Worm (Caenorhabditis elegans): Measurements from ENCODE around the gene zhit-3.

zhit-3 gene

DNA sequence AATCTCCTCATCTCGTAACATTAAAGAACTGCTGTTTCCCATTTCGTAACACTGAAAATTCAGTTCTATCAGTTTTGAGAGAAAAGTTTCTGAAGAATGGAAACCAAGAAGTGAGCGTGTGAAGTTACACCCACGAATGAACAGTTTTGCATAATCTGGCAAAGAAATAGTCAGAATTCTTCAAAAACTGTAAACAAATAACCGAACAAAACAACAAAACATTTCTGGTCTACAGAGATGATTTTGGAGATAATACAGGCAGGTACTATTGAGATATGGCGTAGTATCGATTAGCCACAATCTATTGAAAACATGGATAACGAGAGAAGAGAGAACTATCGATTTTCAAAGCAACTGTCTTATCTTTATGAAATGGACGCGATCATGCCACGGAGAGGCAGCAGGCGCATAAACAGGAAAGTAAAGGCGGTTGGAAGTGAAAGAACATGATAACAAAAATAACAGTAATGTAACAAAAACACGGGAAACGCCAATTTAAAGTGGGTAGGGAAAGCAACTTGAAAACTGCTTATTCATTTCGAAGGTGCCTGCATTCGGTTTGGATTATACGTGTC is 8.4 kb downstream of the zhit-3 start, which contains the start of gene chpf-1 (continued):
- no peak for TF ChIP-seq F37D6.2 (tag; optimal IDR thresholded peaks at IDR 0.05)
- no peak for TF ChIP-seq ceh-62 (tag; optimal IDR thresholded peaks at IDR 0.05)
- TF ChIP-seq unc-130 (GFP tag; optimal IDR thresholded peaks at IDR 0.05) = no peak
- TF ChIP-seq gei-8 (GFP tag; optimal IDR thresholded peaks at IDR 0.05) = no peak
- peak; percentile 64 for TF ChIP-seq ceh-28 (tag; optimal IDR thresholded peaks at IDR 0.05)
- TF ChIP-seq lin-38 (GFP tag; IDR thresholded peaks at IDR 0.05) = no peak
- TF ChIP-seq ZK337.2 (GFP tag; IDR thresholded peaks at IDR 0.05) = no peak
- no peak for TF ChIP-seq hif-1 (tag; optimal IDR thresholded peaks at IDR 0.05)
- TF ChIP-seq ceh-20 (GFP tag; IDR thresholded peaks at IDR 0.05) = no peak
- TF ChIP-seq F10B5.3 (tag; optimal IDR thresholded peaks at IDR 0.05) = no peak
- no peak for TF ChIP-seq ztf-7 (tag; optimal IDR thresholded peaks at IDR 0.05)
- TF ChIP-seq zfp-3 (GFP tag; conservative IDR thresholded peaks at IDR 0.05) = no peak
- no peak for TF ChIP-seq zip-2 (tag; optimal IDR thresholded peaks at IDR 0.05)
- TF ChIP-seq aly-2 (tag; optimal IDR thresholded peaks at IDR 0.05) = no peak
- no peak for TF ChIP-seq nhr-111 (GFP tag; optimal IDR thresholded peaks at IDR 0.05)

DNA sequence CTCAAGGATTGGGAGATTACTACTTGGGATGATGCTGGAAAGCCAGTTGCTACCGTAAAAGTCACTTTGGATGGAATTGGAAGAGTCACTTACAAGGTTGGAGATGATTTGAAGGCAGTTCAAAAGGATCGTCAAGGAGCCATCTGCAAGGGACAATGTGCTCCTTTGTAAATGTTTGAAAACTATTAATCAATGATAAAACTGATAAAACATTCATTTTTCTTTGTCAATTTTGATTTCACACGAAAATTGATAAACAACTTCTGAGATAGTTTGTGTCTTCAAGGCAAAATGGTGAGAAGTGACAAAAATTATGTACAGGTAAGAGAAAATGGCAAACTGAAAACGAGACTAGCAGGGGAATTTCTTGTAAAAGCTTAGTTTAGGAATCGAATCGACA is 9.6 kb downstream of the zhit-3 start:
- TF ChIP-seq ama-1 (optimal IDR thresholded peaks at IDR 0.05) (peak; percentile 49), lin-1 (GFP tag; IDR thresholded peaks at IDR 0.05) (no peak), dve-1 (tag; optimal IDR thresholded peaks at IDR 0.05; ENCODE audit: insufficient read depth) (no peak), daf-16 (GFP tag; optimal IDR thresholded peaks at IDR 0.05) (no peak), daf-16 (tag; optimal IDR thresholded peaks at IDR 0.05) (peak; percentile 62), nhr-41 (GFP tag; IDR thresholded peaks at IDR 0.05) (no peak)

DNA sequence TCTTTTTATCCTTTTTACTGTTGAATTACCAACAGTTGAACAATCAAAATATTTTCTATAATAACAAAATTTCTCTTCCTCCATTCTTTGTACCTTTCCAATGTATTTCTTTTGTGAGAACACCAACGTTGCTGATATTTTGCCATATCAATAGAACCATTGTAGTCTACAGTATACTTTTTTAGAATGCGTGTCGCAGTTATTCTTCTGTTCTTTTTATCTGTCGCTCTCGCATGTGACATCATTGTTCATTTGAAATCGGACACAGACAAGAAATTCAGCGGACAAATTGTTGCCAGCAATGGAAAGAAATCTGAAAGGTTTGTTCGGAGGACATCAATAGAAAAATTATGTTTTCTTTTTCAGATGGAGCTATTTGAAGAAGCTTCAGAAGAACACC is 10.0 kb downstream of the zhit-3 start, which contains the start of gene ZK856.7:
Gene ZK856.7, plus strand, starts transcription at position 186 of the 400 bp plus-strand sequence.
- peak; percentile 51 for TF ChIP-seq dve-1 (tag; optimal IDR thresholded peaks at IDR 0.05; ENCODE audit: insufficient read depth)
- TF ChIP-seq rbr-2 (tag; optimal IDR thresholded peaks at IDR 0.05) = no peak
- TF ChIP-seq aly-2 (tag; optimal IDR thresholded peaks at IDR 0.05) = no peak
- peak in 1 of 2 experiments; percentile 46 for TF ChIP-seq lsy-2 (tag; optimal IDR thresholded peaks at IDR 0.05)
- peak; percentile 82 for TF ChIP-seq nhr-28 (tag; optimal IDR thresholded peaks at IDR 0.05)
- TF ChIP-seq lin-13 (GFP tag; optimal IDR thresholded peaks at IDR 0.05) = no peak
- peak in 1 of 2 experiments; percentile 18 for TF ChIP-seq mdl-1 (tag; optimal IDR thresholded peaks at IDR 0.05)
- no peak for TF ChIP-seq attf-4 (tag; optimal IDR thresholded peaks at IDR 0.05)
- peak; percentile 8 for TF ChIP-seq aha-1 (tag)
- TF ChIP-seq madf-9 (GFP tag; conservative IDR thresholded peaks at IDR 0.05) = no peak
- TF ChIP-seq unc-62 (GFP tag; optimal IDR thresholded peaks at IDR 0.05 in 1 of 2) = peak in 1 of 2 experiments; percentile 73
- no peak for TF ChIP-seq unc-62 (tag; optimal IDR thresholded peaks at IDR 0.05)
- TF ChIP-seq T26A8.4 (GFP tag; IDR thresholded peaks at IDR 0.05) = no peak
- TF ChIP-seq dmd-9 (GFP tag; IDR thresholded peaks at IDR 0.05) = 0 out of 2 replicates have a peak, but pooled peaks have one; percentile 42

- no peak for TF ChIP-seq pqm-1 (tag; optimal IDR thresholded peaks at IDR 0.05)
- TF ChIP-seq nhr-11 (tag; optimal IDR thresholded peaks at IDR 0.05) = no peak
- TF ChIP-seq duxl-1 (tag; optimal IDR thresholded peaks at IDR 0.05; ENCODE audit: poor library complexity) = no peak
- TF ChIP-seq Y5F2A.4 (GFP tag; optimal IDR thresholded peaks at IDR 0.05) = no peak
These were observed 13.5 kb downstream of the zhit-3 start, which contains the start of gene ZK856.6 for ce11 chrV:10198386-10198785. Gene ZK856.6, plus strand, starts transcription at chrV:10198686.

Data from whole organism, L4 larva.